Fruit fly (Drosophila melanogaster): ENCODE measurements around the gene Fer1HCH.
A peak's percentile ranks its signal among the peaks of the same experiment; 100 is the strongest.

Gene Fer1HCH

DNA sequence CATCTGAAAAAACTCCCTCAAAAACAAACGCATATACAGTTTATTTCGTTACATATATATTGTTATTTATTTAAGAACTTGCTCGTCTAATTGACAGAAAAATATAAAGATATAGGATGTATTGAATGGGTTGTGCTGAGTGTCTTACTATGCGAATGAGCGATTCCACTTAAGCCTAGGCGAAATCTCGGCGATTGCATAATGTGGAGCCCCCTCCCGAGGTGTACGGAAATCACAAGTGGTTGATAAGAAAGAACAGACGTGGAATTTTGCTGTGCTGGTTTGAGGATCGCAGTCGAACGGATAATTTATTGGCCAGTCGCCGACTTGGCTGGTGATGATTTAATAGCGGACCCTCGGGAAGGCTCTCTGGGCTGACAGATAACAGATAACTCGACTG lies 2.4 kb downstream of the Fer1HCH start:
- TF ChIP-seq CG1620 (GFP tag; optimal IDR thresholded peaks at IDR 0.05) (no peak), ovo (GFP tag; optimal IDR thresholded peaks at IDR 0.05) (no peak), CG11617 (GFP tag; optimal IDR thresholded peaks at IDR 0.05) (no peak), Mnt (GFP tag; optimal IDR thresholded peaks at IDR 0.05) (peak; percentile 6), cic (GFP tag; optimal IDR thresholded peaks at IDR 0.05) (peak; percentile 68)

dm6 chr3R:30383181-30383580 lies 4.8 kb downstream of the Fer1HCH start:
- TF ChIP-seq Hr96 (GFP tag; optimal IDR thresholded peaks at IDR 0.05) (no peak), toe (GFP tag; optimal IDR thresholded peaks at IDR 0.05) (no peak), CG12768 (GFP tag; optimal IDR thresholded peaks at IDR 0.05) (no peak), Crg-1 (GFP tag; optimal IDR thresholded peaks at IDR 0.05) (no peak), ovo (GFP tag; optimal IDR thresholded peaks at IDR 0.05) (no peak), cnc (optimal IDR thresholded peaks at IDR 0.05) (no peak), cic (GFP tag; optimal IDR thresholded peaks at IDR 0.05) (no peak), CG11617 (GFP tag; optimal IDR thresholded peaks at IDR 0.05) (no peak), CG7045 (GFP tag; optimal IDR thresholded peaks at IDR 0.05) (no peak)

- TF ChIP-seq CG11617 (GFP tag; optimal IDR thresholded peaks at IDR 0.05) (no peak), CG5204 (GFP tag; optimal IDR thresholded peaks at IDR 0.05) (no peak), CG33017 (tag; optimal IDR thresholded peaks at IDR 0.05) (no peak), Hr96 (GFP tag; optimal IDR thresholded peaks at IDR 0.05) (no peak), CG14711 (tag; optimal IDR thresholded peaks at IDR 0.05) (no peak), CG1620 (GFP tag; optimal IDR thresholded peaks at IDR 0.05) (no peak), pad (GFP tag; optimal IDR thresholded peaks at IDR 0.05) (no peak), cic (GFP tag; optimal IDR thresholded peaks at IDR 0.05) (no peak), tj (GFP tag; optimal IDR thresholded peaks at IDR 0.05) (no peak), Crg-1 (GFP tag; optimal IDR thresholded peaks at IDR 0.05) (no peak), toe (GFP tag; optimal IDR thresholded peaks at IDR 0.05) (no peak), CG7101 (tag; optimal IDR thresholded peaks at IDR 0.05) (no peak), cnc (optimal IDR thresholded peaks at IDR 0.05) (no peak), CG7045 (GFP tag; optimal IDR thresholded peaks at IDR 0.05) (no peak), CG12768 (GFP tag; optimal IDR thresholded peaks at IDR 0.05) (no peak), Mnt (GFP tag; optimal IDR thresholded peaks at IDR 0.05) (no peak), ovo (GFP tag; optimal IDR thresholded peaks at IDR 0.05) (no peak)
Measured at dm6 chr3R:30360653-30361052, 27.3 kb downstream of the Fer1HCH start.

DNA sequence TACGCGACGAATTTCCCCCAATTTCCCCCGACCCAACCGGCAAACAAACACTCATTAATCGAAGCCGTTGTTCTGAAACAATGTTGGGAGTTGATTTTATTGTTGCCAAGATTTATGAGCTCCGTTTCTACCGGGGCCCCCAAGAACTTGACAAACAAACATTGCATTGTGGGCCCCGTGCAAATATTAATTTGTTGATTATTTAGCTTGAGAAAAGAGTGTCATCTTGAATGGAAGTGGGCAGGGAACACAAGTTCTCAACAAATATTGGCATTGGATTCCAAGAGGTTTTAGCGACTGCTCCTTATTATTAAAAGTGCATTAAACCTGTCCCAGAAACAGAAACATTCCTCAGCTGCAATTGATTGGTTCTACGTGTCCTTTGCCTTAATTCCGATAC lies 30.9 kb downstream of the Fer1HCH start:
- no peak for TF ChIP-seq Hr96 (GFP tag; optimal IDR thresholded peaks at IDR 0.05)
- TF ChIP-seq tj (GFP tag; optimal IDR thresholded peaks at IDR 0.05) = no peak
- no peak for TF ChIP-seq CG7045 (GFP tag; optimal IDR thresholded peaks at IDR 0.05)
- no peak for TF ChIP-seq toe (GFP tag; optimal IDR thresholded peaks at IDR 0.05)
- no peak for TF ChIP-seq cic (GFP tag; optimal IDR thresholded peaks at IDR 0.05)
- no peak for TF ChIP-seq CG11617 (GFP tag; optimal IDR thresholded peaks at IDR 0.05)
- TF ChIP-seq cnc (optimal IDR thresholded peaks at IDR 0.05) = no peak
- TF ChIP-seq CG12768 (GFP tag; optimal IDR thresholded peaks at IDR 0.05) = no peak
- no peak for TF ChIP-seq kay (GFP tag; ENCODE audit: borderline replicate concordance)
- TF ChIP-seq Mnt (GFP tag; optimal IDR thresholded peaks at IDR 0.05) = no peak
- TF ChIP-seq CG14711 (tag; optimal IDR thresholded peaks at IDR 0.05) = no peak

DNA sequence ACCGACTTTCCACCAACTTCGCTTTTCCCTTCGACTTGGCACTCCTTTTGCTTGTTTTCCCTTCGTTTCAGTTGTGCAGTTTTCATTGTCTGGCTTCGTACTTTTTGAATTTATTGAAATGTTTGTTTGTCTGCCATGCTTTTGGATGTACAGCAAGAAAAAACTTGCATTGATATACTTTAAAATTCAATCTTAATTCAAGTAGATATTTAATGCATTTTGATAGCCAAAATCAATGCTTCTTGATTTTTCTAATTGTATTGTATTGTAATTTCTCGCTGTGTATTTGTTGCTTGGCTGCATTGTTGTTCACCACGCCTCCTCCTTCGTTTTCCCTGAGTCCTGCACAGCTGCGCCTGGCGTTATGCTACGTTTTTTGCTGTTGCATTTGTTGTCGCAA lies 33.2 kb downstream of the Fer1HCH start:
- TF ChIP-seq CG7045 (GFP tag; optimal IDR thresholded peaks at IDR 0.05) = no peak
- no peak for TF ChIP-seq pad (GFP tag; optimal IDR thresholded peaks at IDR 0.05)
- TF ChIP-seq CG14711 (tag; optimal IDR thresholded peaks at IDR 0.05) = no peak
- TF ChIP-seq CG1620 (GFP tag; optimal IDR thresholded peaks at IDR 0.05) = no peak

dm6 chr3R:30352654-30353053 lies 35.3 kb downstream of the Fer1HCH start:
- TF ChIP-seq Mnt (GFP tag; optimal IDR thresholded peaks at IDR 0.05) (peak; percentile 9), CG14711 (tag; optimal IDR thresholded peaks at IDR 0.05) (no peak), pad (GFP tag; optimal IDR thresholded peaks at IDR 0.05) (peak; percentile 32), cic (GFP tag; optimal IDR thresholded peaks at IDR 0.05) (peak; percentile 77), bab1 (GFP tag; optimal IDR thresholded peaks at IDR 0.05) (no peak), CG11617 (GFP tag; optimal IDR thresholded peaks at IDR 0.05) (no peak), CG7101 (tag; optimal IDR thresholded peaks at IDR 0.05) (no peak), CG12768 (GFP tag; optimal IDR thresholded peaks at IDR 0.05) (peak; percentile 49), cnc (optimal IDR thresholded peaks at IDR 0.05) (no peak), ovo (GFP tag; optimal IDR thresholded peaks at IDR 0.05) (peak; percentile 3), tj (GFP tag; optimal IDR thresholded peaks at IDR 0.05) (no peak), CG7045 (GFP tag; optimal IDR thresholded peaks at IDR 0.05) (peak; percentile 13), toe (GFP tag; optimal IDR thresholded peaks at IDR 0.05) (no peak), Clk (GFP tag; optimal IDR thresholded peaks at IDR 0.05) (no peak), kay (GFP tag; ENCODE audit: borderline replicate concordance) (no peak), CG5204 (GFP tag; optimal IDR thresholded peaks at IDR 0.05) (no peak), CG33017 (tag; optimal IDR thresholded peaks at IDR 0.05) (no peak), Crg-1 (GFP tag; optimal IDR thresholded peaks at IDR 0.05) (no peak), Hr96 (GFP tag; optimal IDR thresholded peaks at IDR 0.05) (no peak), CG1620 (GFP tag; optimal IDR thresholded peaks at IDR 0.05) (no peak)

DNA sequence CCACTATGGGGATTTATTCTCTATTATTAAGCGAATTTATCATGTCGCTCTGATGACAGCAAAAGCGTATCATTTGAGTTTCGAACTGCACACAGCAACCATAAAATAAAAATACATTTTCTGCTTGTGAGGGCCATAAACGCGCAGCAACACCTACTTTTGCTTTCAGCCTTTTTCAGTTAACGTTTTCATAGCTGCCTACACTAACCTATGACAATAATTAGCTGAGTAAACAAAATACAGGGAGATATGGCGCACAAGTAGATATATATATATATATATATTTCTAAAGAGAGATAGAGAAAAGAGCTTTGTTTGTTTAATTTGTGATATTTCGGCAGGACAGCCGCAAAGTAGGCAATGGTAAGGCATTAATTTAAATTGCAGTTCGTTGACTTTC lies 42.5 kb downstream of the Fer1HCH start:
- TF ChIP-seq tj (GFP tag; optimal IDR thresholded peaks at IDR 0.05) (peak; percentile 67), cic (GFP tag; optimal IDR thresholded peaks at IDR 0.05) (no peak), CG11617 (GFP tag; optimal IDR thresholded peaks at IDR 0.05) (no peak), CG1620 (GFP tag; optimal IDR thresholded peaks at IDR 0.05) (no peak), cnc (optimal IDR thresholded peaks at IDR 0.05) (no peak)
